Fruit fly (Drosophila melanogaster) whole organism, embryonic: ENCODE measurements around the gene caup.

Experiments
- Ada2b ChIP-seq: fragments of 200-800 bp; sonication (Bioruptor generic); IDR thresholded peaks from 2 replicates; pipeline ENCODE4 v1.3.6; 2022; ENCODE audit warnings: missing biosample characterization, missing genetic modification characterization
- CG10366 ChIP-seq: fragments of 200-800 bp; sonication (Bioruptor generic); IDR thresholded peaks from 2 replicates; pipeline ENCODE4 v1.3.6; 2022; ENCODE audit warnings: missing biosample characterization, missing genetic modification characterization
- CG13775 ChIP-seq: fragments of 200-800 bp; sonication (Bioruptor generic); optimal IDR thresholded peaks from 3 replicates; lab custom pipeline; 2017; ENCODE audit warnings: missing biosample characterization, mild to moderate bottlenecking, missing genetic modification characterization
- CG13894 ChIP-seq: fragments of 200-800 bp; sonication (Bioruptor generic); optimal IDR thresholded peaks from 3 replicates; lab custom pipeline; 2018; ENCODE audit warnings: missing biosample characterization, mild to moderate bottlenecking, missing genetic modification characterization, moderate library complexity
- CG14441 ChIP-seq: fragments of 200-800 bp; sonication (Bioruptor generic); IDR thresholded peaks from 2 replicates; pipeline ENCODE4 v1.3.6; 2022; ENCODE audit warnings: missing biosample characterization, missing genetic modification characterization
- CG15011 ChIP-seq: fragments of 200-800 bp; sonication (Bioruptor generic); optimal IDR thresholded peaks from 3 replicates; lab custom pipeline; 2018; ENCODE audit warnings: missing biosample characterization, mild to moderate bottlenecking, missing genetic modification characterization
- CG1647 ChIP-seq: fragments of 200-800 bp; sonication (Bioruptor generic); optimal IDR thresholded peaks from 3 replicates; lab custom pipeline; 2016; ENCODE audit warnings: missing biosample characterization, missing genetic modification characterization
- CG2116 ChIP-seq: fragments of 200-800 bp; sonication (Bioruptor generic); optimal IDR thresholded peaks from 3 replicates; lab custom pipeline; 2018; ENCODE audit warnings: missing biosample characterization, mild to moderate bottlenecking, missing genetic modification characterization
- CG2712 ChIP-seq: fragments of 200-800 bp; optimal IDR thresholded peaks from 3 replicates; lab custom pipeline; 2019; ENCODE audit warnings: missing biosample characterization, mild to moderate bottlenecking, missing genetic modification characterization, moderate library complexity
- CG30403 ChIP-seq: fragments of 200-800 bp; sonication (Bioruptor generic); optimal IDR thresholded peaks from 3 replicates; lab custom pipeline; 2016; ENCODE audit warnings: missing biosample characterization, missing genetic modification characterization
- CG32532 ChIP-seq: fragments of 200-800 bp; sonication (Bioruptor generic); IDR thresholded peaks from 2 replicates; pipeline ENCODE4 v1.3.6; 2022; ENCODE audit warnings: missing biosample characterization, missing genetic modification characterization
- CG32772 ChIP-seq: fragments of 200-800 bp; sonication (Bioruptor generic); IDR thresholded peaks from 2 replicates; pipeline ENCODE4 v1.3.6; 2022; ENCODE audit warnings: missing biosample characterization, missing genetic modification characterization
- CG34376 ChIP-seq: fragments of 200-800 bp; sonication (Bioruptor generic); optimal IDR thresholded peaks from 2 replicates; lab custom pipeline; 2018; ENCODE audit warnings: missing biosample characterization, mild to moderate bottlenecking, missing genetic modification characterization
- CG4328 ChIP-seq: fragments of 200-800 bp; sonication (Bioruptor generic); optimal IDR thresholded peaks from 3 replicates; lab custom pipeline; 2017; ENCODE audit warnings: missing biosample characterization, missing genetic modification reagents, missing genetic modification characterization
- CG4360 ChIP-seq: fragments of 200-800 bp; sonication (Bioruptor generic); IDR thresholded peaks from 2 replicates; pipeline ENCODE4 v1.3.6; 2022; ENCODE audit warnings: missing biosample characterization, missing genetic modification characterization
- CG4854 ChIP-seq: fragments of 200-800 bp; sonication (Bioruptor generic); optimal IDR thresholded peaks from 2 replicates; lab custom pipeline; 2016; ENCODE audit warnings: missing biosample characterization, missing genetic modification characterization, inconsistent platforms
- CG5953 ChIP-seq: fragments of 200-800 bp; sonication (Bioruptor generic); IDR thresholded peaks from 2 replicates; pipeline ENCODE4 v1.3.6; 2022; ENCODE audit warnings: missing biosample characterization, missing genetic modification characterization
- CG6272 ChIP-seq: fragments of 200-800 bp; sonication (Bioruptor generic); IDR thresholded peaks from 2 replicates; pipeline ENCODE4 v1.3.6; 2022; ENCODE audit warnings: missing biosample characterization, missing genetic modification characterization
- CG7928 ChIP-seq: fragments of 200-800 bp; sonication (Bioruptor generic); optimal IDR thresholded peaks from 2 replicates; lab custom pipeline; 2017; ENCODE audit warnings: missing biosample characterization, mild to moderate bottlenecking, missing genetic modification characterization
- CG8388 ChIP-seq: fragments of 200-800 bp; sonication (Bioruptor generic); optimal IDR thresholded peaks from 2 replicates; lab custom pipeline; 2019; ENCODE audit warnings: missing biosample characterization, mild to moderate bottlenecking, missing genetic modification characterization, moderate library complexity
- CG8478 ChIP-seq: fragments of >200 bp; optimal IDR thresholded peaks from 2 replicates; lab custom pipeline; 2018
- CG8765 ChIP-seq: fragments of 200-800 bp; sonication (Bioruptor generic); IDR thresholded peaks from 2 replicates; pipeline ENCODE4 v1.3.6; 2022; ENCODE audit warnings: missing biosample characterization, missing genetic modification characterization
- CG8924 ChIP-seq: fragments of 200-800 bp; optimal IDR thresholded peaks from 3 replicates; lab custom pipeline; 2019; ENCODE audit warnings: missing biosample characterization, mild to moderate bottlenecking, missing genetic modification characterization, moderate library complexity
- Dad ChIP-seq: fragments of 200-800 bp; sonication (Bioruptor generic); optimal IDR thresholded peaks from 3 replicates; lab custom pipeline; 2016; ENCODE audit warnings: missing biosample characterization, missing genetic modification characterization
- Dp ChIP-seq: fragments of 200-800 bp; sonication (Bioruptor generic); optimal IDR thresholded peaks from 2 replicates; lab custom pipeline; 2018; ENCODE audit warnings: missing biosample characterization, mild to moderate bottlenecking, missing genetic modification characterization, moderate library complexity
- Gug ChIP-seq: fragments of 200-800 bp; sonication (Bioruptor generic); IDR thresholded peaks from 4 replicates; pipeline ENCODE4 v1.3.6; 2022; ENCODE audit warnings: missing biosample characterization, missing genetic modification characterization
- Lpt ChIP-seq: fragments of >200 bp; optimal IDR thresholded peaks from 2 replicates; lab custom pipeline; 2018; ENCODE audit warnings: missing biosample characterization, missing genetic modification characterization
- Nf-YB ChIP-seq: fragments of 200-800 bp; sonication (Bioruptor generic); optimal IDR thresholded peaks from 3 replicates; lab custom pipeline; 2019; ENCODE audit warnings: missing biosample characterization, mild to moderate bottlenecking, missing genetic modification characterization, moderate library complexity
- NfI ChIP-seq: fragments of 200-800 bp; sonication (Bioruptor generic); optimal IDR thresholded peaks from 3 replicates; lab custom pipeline; 2018; ENCODE audit warnings: missing biosample characterization, mild to moderate bottlenecking, missing genetic modification characterization, moderate library complexity
- Scr ChIP-seq: fragments of 200-800 bp; sonication (Bioruptor generic); IDR thresholded peaks from 2 replicates; pipeline ENCODE4 v1.3.6; 2022; ENCODE audit warnings: missing biosample characterization, missing genetic modification characterization; ENCODE audit not compliant: partially characterized antibody
- Sry-β ChIP-seq: fragments of 200-800 bp; sonication (Bioruptor generic); optimal IDR thresholded peaks from 2 replicates; lab custom pipeline; 2018; ENCODE audit warnings: missing biosample characterization, mild to moderate bottlenecking, missing genetic modification characterization, moderate library complexity
- bsh ChIP-seq, 2 experiments: fragments of 200-800 bp; sonication (Bioruptor generic); optimal IDR thresholded peaks; 2 replicates each; lab custom pipeline; 2017 to 2018; ENCODE audit warnings: mild to moderate bottlenecking in 2 of 2, missing biosample characterization in 2 of 2, missing genetic modification characterization in 2 of 2, moderate library complexity in 1 of 2
- chinmo ChIP-seq: fragments of 200-800 bp; sonication (Bioruptor generic); IDR thresholded peaks from 4 replicates; pipeline ENCODE4 v1.3.6; 2022; ENCODE audit warnings: missing biosample characterization, missing genetic modification characterization; ENCODE audit not compliant: partially characterized antibody
- ci ChIP-seq: fragments of 200-800 bp; sonication (Bioruptor generic); IDR thresholded peaks from 3 replicates; pipeline ENCODE4 v1.3.6; 2022; ENCODE audit warnings: missing biosample characterization, missing genetic modification characterization
- croc ChIP-seq: fragments of 200-800 bp; sonication (Bioruptor generic); conservative IDR thresholded peaks from 3 replicates; pipeline ENCODE4 v1.3.6; 2022; ENCODE audit warnings: missing biosample characterization, missing genetic modification characterization
- dan ChIP-seq: fragments of 200-800 bp; sonication (Bioruptor generic); IDR thresholded peaks from 2 replicates; pipeline ENCODE4 v1.3.6; 2022; ENCODE audit warnings: missing biosample characterization, missing genetic modification characterization
- dimm ChIP-seq: fragments of 200-800 bp; sonication (Bioruptor generic); IDR thresholded peaks from 2 replicates; pipeline ENCODE4 v1.3.6; 2022; ENCODE audit warnings: missing biosample characterization, missing genetic modification characterization
- disco-r ChIP-seq: fragments of 200-800 bp; sonication (Bioruptor generic); optimal IDR thresholded peaks from 2 replicates; lab custom pipeline; 2016; ENCODE audit warnings: missing biosample characterization, missing genetic modification characterization
- gem ChIP-seq: fragments of 200-800 bp; sonication (Bioruptor generic); optimal IDR thresholded peaks from 2 replicates; lab custom pipeline; 2019; ENCODE audit warnings: missing biosample characterization, mild to moderate bottlenecking, missing genetic modification characterization, moderate library complexity
- grn ChIP-seq: fragments of 200-800 bp; sonication (Bioruptor generic); optimal IDR thresholded peaks from 3 replicates; lab custom pipeline; 2017; ENCODE audit warnings: missing biosample characterization, missing genetic modification characterization
- hkb ChIP-seq, 2 experiments: fragments of 200-800 bp in 1 of 2; fragments of >200 bp in 1 of 2; sonication (Bioruptor generic) in 1 of 2; IDR thresholded peaks in 1 of 2; optimal IDR thresholded peaks in 1 of 2; 2 replicates each; pipeline versions ENCODE4 v1.3.6 to Lab custom; 2017 to 2022; ENCODE audit warnings: missing biosample characterization in 1 of 2, missing genetic modification characterization in 1 of 2
- knrl ChIP-seq: fragments of 200-800 bp; sonication (Bioruptor generic); IDR thresholded peaks from 3 replicates; pipeline ENCODE4 v1.3.6; 2022; ENCODE audit warnings: missing biosample characterization, missing genetic modification characterization; ENCODE audit not compliant: partially characterized antibody
- lov ChIP-seq, 2 experiments: fragments of 200-800 bp in 1 of 2; fragments of >200 bp in 1 of 2; sonication (Bioruptor generic) in 1 of 2; IDR thresholded peaks in 1 of 2; optimal IDR thresholded peaks in 1 of 2; 2 replicates in 1 of 2; 3 replicates in 1 of 2; pipeline versions ENCODE4 v1.3.6 to Lab custom; 2017 to 2022; ENCODE audit warnings: missing biosample characterization in 1 of 2, missing genetic modification characterization in 1 of 2
- luna ChIP-seq: fragments of 200-800 bp; sonication (Bioruptor generic); optimal IDR thresholded peaks from 2 replicates; lab custom pipeline; 2016; ENCODE audit warnings: missing biosample characterization, missing genetic modification characterization
- odd ChIP-seq: fragments of 200-800 bp; sonication (Bioruptor generic); optimal IDR thresholded peaks from 2 replicates; lab custom pipeline; 2017; ENCODE audit warnings: missing biosample characterization, mild to moderate bottlenecking, missing genetic modification characterization
- otp ChIP-seq: fragments of 200-800 bp; sonication (Bioruptor generic); IDR thresholded peaks from 3 replicates; pipeline ENCODE4, ENCODE4 v1.3.6; 2022; ENCODE audit warnings: missing biosample characterization, missing genetic modification characterization
- peb ChIP-seq: fragments of 200-800 bp; sonication (Bioruptor generic); IDR thresholded peaks from 2 replicates; pipeline ENCODE4 v1.3.6; 2022; ENCODE audit warnings: missing biosample characterization, missing genetic modification characterization
- sob ChIP-seq: fragments of 200-800 bp; sonication (Bioruptor generic); IDR thresholded peaks from 2 replicates; pipeline ENCODE4 v1.3.6; 2022; ENCODE audit warnings: missing biosample characterization, missing genetic modification characterization
- vnd ChIP-seq: fragments of 200-800 bp; sonication (Bioruptor generic); IDR thresholded peaks from 3 replicates; pipeline ENCODE4 v1.3.6; 2022; ENCODE audit warnings: missing biosample characterization, missing genetic modification characterization; ENCODE audit not compliant: partially characterized antibody
- vvl ChIP-seq: fragments of 200-800 bp; sonication (Bioruptor generic); IDR thresholded peaks from 2 replicates; pipeline ENCODE4 v1.3.6; 2022; ENCODE audit warnings: missing biosample characterization, missing genetic modification characterization
- wdn ChIP-seq: fragments of 200-800 bp; sonication (Bioruptor generic); IDR thresholded peaks from 2 replicates; pipeline ENCODE4 v1.3.6; 2022; ENCODE audit warnings: missing biosample characterization, missing genetic modification characterization

caup gene

dm6 chr3L:12580212-12580676 is 29.2 kb upstream of the caup start, which contains the start of gene ara (continued):
- no peak for TF ChIP-seq bsh (GFP tag; optimal IDR thresholded peaks at IDR 0.05; lab: Kevin White, UChicago)
- TF ChIP-seq CG10366 (GFP tag; lab: Robert Waterston, UW), result no peak
- TF ChIP-seq odd (GFP tag; lab: Kevin White, UChicago), result no peak
- no peak for TF ChIP-seq dan (GFP tag; lab: Robert Waterston, UW)
- TF ChIP-seq vnd (GFP tag; lab: Robert Waterston, UW), result no peak
- no peak for TF ChIP-seq Dp (GFP tag; lab: Kevin White, UChicago)
- no peak for TF ChIP-seq Dad (GFP tag; lab: Kevin White, UChicago)
- no peak for TF ChIP-seq hkb (optimal IDR thresholded peaks at IDR 0.05; lab: Kevin White, UChicago)
- TF ChIP-seq hkb (GFP tag; IDR thresholded peaks at IDR 0.05; lab: Robert Waterston, UW), result 0 out of 2 replicates have a peak, but pooled peaks have one; percentile 23
- no peak for TF ChIP-seq peb (GFP tag; lab: Robert Waterston, UW)
- no peak for TF ChIP-seq NfI (GFP tag; lab: Kevin White, UChicago)
- TF ChIP-seq CG32772 (GFP tag; lab: Robert Waterston, UW), result no peak
- peak; percentile 75 for TF ChIP-seq CG8478 (lab: Kevin White, UChicago)
- TF ChIP-seq Nf-YB (GFP tag; lab: Kevin White, UChicago), result peak; percentile 99
- TF ChIP-seq CG14441 (GFP tag; lab: Robert Waterston, UW), result no peak
- TF ChIP-seq knrl (GFP tag; lab: Robert Waterston, UW), result no peak
- peak; percentile 97 for TF ChIP-seq chinmo (GFP tag; lab: Robert Waterston, UW)
- TF ChIP-seq CG13894 (tag; lab: Kevin White, UChicago), result no peak
- no peak for TF ChIP-seq CG8388 (GFP tag; lab: Kevin White, UChicago)
- TF ChIP-seq gem, result no peak
- no peak for TF ChIP-seq otp (GFP tag; lab: Robert Waterston, UW)
- TF ChIP-seq Lpt (GFP tag; lab: Kevin White, UChicago), result no peak
- no peak for TF ChIP-seq CG13775 (GFP tag; lab: Kevin White, UChicago)
- TF ChIP-seq grn (GFP tag; lab: Kevin White, UChicago), result no peak
- TF ChIP-seq CG7928 (GFP tag; lab: Kevin White, UChicago), result no peak
- TF ChIP-seq Scr (GFP tag; lab: Robert Waterston, UW), result 0 out of 2 replicates have a peak, but pooled peaks have one; percentile 14
- TF ChIP-seq CG30403 (GFP tag; lab: Kevin White, UChicago), result no peak
- no peak for TF ChIP-seq lov (optimal IDR thresholded peaks at IDR 0.05; lab: Kevin White, UChicago)
- peak; percentile 23; the same call in 1 of the 3 replicates for TF ChIP-seq lov (GFP tag; IDR thresholded peaks at IDR 0.05; lab: Robert Waterston, UW)
- no peak for TF ChIP-seq sob (GFP tag; lab: Robert Waterston, UW)
- no peak for TF ChIP-seq dimm
- no peak for TF ChIP-seq Ada2b (GFP tag; lab: Robert Waterston, UW)
- no peak for TF ChIP-seq CG2712
- TF ChIP-seq CG34376 (GFP tag; lab: Kevin White, UChicago), result no peak
- TF ChIP-seq CG15011 (GFP tag; lab: Kevin White, UChicago), result no peak
- TF ChIP-seq wdn (GFP tag; lab: Robert Waterston, UW), result no peak
- no peak for TF ChIP-seq ci (GFP tag; lab: Robert Waterston, UW)
- 0 out of 2 replicates have a peak, but pooled peaks have one; percentile 20 for TF ChIP-seq vvl
- no peak for TF ChIP-seq Gug (GFP tag; lab: Robert Waterston, UW)
- TF ChIP-seq luna (GFP tag; lab: Kevin White, UChicago), result no peak
- no peak for TF ChIP-seq CG8765 (GFP tag; lab: Robert Waterston, UW)
- TF ChIP-seq disco-r (GFP tag; lab: Kevin White, UChicago), result no peak
- TF ChIP-seq CG1647 (GFP tag; lab: Kevin White, UChicago), result no peak
- no peak for TF ChIP-seq CG5953 (GFP tag; lab: Robert Waterston, UW)
- no peak for TF ChIP-seq Sry-β (GFP tag; lab: Kevin White, UChicago)
- no peak for TF ChIP-seq CG4328 (GFP tag; lab: Kevin White, UChicago)
- no peak for TF ChIP-seq CG2116 (GFP tag; lab: Kevin White, UChicago)
- TF ChIP-seq CG32532 (GFP tag; lab: Robert Waterston, UW), result peak; percentile 10; the same call in 1 of the 2 replicates
- TF ChIP-seq CG4854 (GFP tag; lab: Kevin White, UChicago), result no peak
- TF ChIP-seq croc (GFP tag; lab: Robert Waterston, UW), result no peak
- no peak for TF ChIP-seq CG8924 (tag; lab: Kevin White, UChicago)
- TF ChIP-seq CG6272, result no peak
- TF ChIP-seq CG4360 (GFP tag; lab: Robert Waterston, UW), result peak; percentile 95
- TF ChIP-seq, all 482 proteins: peak for 37
